Worm (Caenorhabditis elegans): ENCODE results near the gene vps-33.2.

DNA sequence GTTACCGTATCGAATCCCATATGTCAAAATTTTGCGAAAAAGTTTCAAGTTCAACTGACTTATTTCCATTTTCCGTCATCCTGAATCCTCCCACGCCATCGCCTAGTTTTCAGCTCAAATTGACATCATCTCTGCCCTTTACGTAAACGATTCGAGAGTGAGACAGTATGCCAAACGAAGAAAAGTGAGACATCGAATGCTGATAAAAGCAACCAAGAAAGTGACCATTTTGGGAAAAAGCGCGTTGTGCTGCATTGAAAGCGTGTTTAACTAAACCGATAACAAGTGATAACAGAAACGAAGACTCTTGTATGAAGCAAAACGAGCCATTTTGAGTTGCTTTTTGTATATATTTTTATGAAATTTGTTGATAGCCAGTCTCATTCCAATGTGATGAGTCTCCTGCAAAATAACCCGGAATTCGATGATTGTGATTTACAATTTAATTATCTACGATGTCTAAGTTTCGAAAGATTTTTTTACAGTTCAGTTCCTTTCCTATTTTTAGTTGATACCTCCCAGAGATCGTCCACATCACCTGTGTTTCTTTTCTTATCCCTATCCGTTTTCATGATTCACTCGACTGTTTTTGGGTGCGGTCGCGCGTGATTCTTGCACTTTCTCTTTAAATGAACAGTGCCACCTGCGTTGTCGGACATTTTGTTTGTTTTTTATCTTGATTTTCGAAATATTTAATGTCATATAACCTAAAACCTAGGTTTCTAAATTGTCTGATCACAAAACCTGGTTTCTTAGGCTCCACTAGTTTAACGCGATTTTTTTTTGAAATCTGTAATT is 14.4 kb downstream of the vps-33.2 start:
- TF ChIP-seq mxl-1 (tag; optimal IDR thresholded peaks at IDR 0.05), result no peak
- TF ChIP-seq Y53G8AR.9 (GFP tag; conservative IDR thresholded peaks at IDR 0.05), result no peak
- TF ChIP-seq unc-130 (GFP tag; optimal IDR thresholded peaks at IDR 0.05), result no peak
- no peak for TF ChIP-seq ZK185.1 (tag; optimal IDR thresholded peaks at IDR 0.05; ENCODE audit: poor library complexity, severe bottlenecking)
- no peak for TF ChIP-seq F57C9.4 (tag; optimal IDR thresholded peaks at IDR 0.05)
- TF ChIP-seq gei-17 (GFP tag; optimal IDR thresholded peaks at IDR 0.05), result no peak
- TF ChIP-seq Y79H2A.3 (GFP tag; conservative IDR thresholded peaks at IDR 0.05), result no peak
- no peak for TF ChIP-seq fkh-3 (tag; optimal IDR thresholded peaks at IDR 0.05)

All from whole organism, young adult.